Fruit fly (Drosophila melanogaster) whole organism, embryonic: ENCODE measurements around the gene CheB38b.

ENCODE experiments used
- Adf1 ChIP-seq: fragments of 200-800 bp; sonication (Bioruptor generic); IDR thresholded peaks from 2 replicates; pipeline ENCODE4 v1.3.6; 2022; ENCODE audit warnings: missing biosample characterization, missing genetic modification characterization
- CG1024 ChIP-seq: fragments of 200-800 bp; sonication (Bioruptor generic); IDR thresholded peaks from 2 replicates; pipeline ENCODE4 v1.3.6; 2022; ENCODE audit warnings: missing biosample characterization, missing genetic modification characterization
- CG11560 ChIP-seq: fragments of 200-800 bp; sonication (Bioruptor generic); IDR thresholded peaks from 3 replicates; pipeline ENCODE4 v1.3.6; 2022; ENCODE audit warnings: missing biosample characterization, missing genetic modification characterization
- CG12391 ChIP-seq: fragments of 200-800 bp; sonication (Bioruptor generic); optimal IDR thresholded peaks from 3 replicates; lab custom pipeline; 2018; ENCODE audit warnings: missing biosample characterization, mild to moderate bottlenecking, missing genetic modification characterization, moderate library complexity
- CG13424 ChIP-seq: fragments of 200-800 bp; sonication (Bioruptor generic); optimal IDR thresholded peaks from 2 replicates; lab custom pipeline; 2019; ENCODE audit warnings: missing biosample characterization, mild to moderate bottlenecking, missing genetic modification characterization, moderate library complexity
- CG13775 ChIP-seq: fragments of 200-800 bp; sonication (Bioruptor generic); optimal IDR thresholded peaks from 3 replicates; lab custom pipeline; 2017; ENCODE audit warnings: missing biosample characterization, mild to moderate bottlenecking, missing genetic modification characterization
- CG1529 ChIP-seq: fragments of 200-800 bp; sonication (Bioruptor generic); optimal IDR thresholded peaks from 3 replicates; lab custom pipeline; 2018; ENCODE audit warnings: missing biosample characterization, missing genetic modification characterization
- CG16779 ChIP-seq: fragments of 200-800 bp; sonication (Bioruptor generic); IDR thresholded peaks from 2 replicates; pipeline ENCODE4 v1.3.6; 2022; ENCODE audit warnings: missing biosample characterization, missing genetic modification characterization
- CG17328 ChIP-seq: fragments of 200-800 bp; sonication (Bioruptor generic); IDR thresholded peaks from 2 replicates; pipeline ENCODE4 v1.3.6; 2022; ENCODE audit warnings: missing biosample characterization, missing genetic modification characterization
- CG2875 ChIP-seq: fragments of 200-800 bp; sonication (Bioruptor generic); optimal IDR thresholded peaks from 2 replicates; lab custom pipeline; 2017; ENCODE audit warnings: missing biosample characterization, mild to moderate bottlenecking, missing genetic modification characterization, missing genetic modification reagents
- CG30020 ChIP-seq: fragments of 200-800 bp; optimal IDR thresholded peaks from 2 replicates; lab custom pipeline; 2019; ENCODE audit warnings: missing biosample characterization, mild to moderate bottlenecking, missing genetic modification characterization, moderate library complexity
- CG31388 ChIP-seq: fragments of 200-800 bp; sonication (Bioruptor generic); optimal IDR thresholded peaks from 2 replicates; lab custom pipeline; 2016; ENCODE audit warnings: missing biosample characterization, missing genetic modification characterization
- CG4617 ChIP-seq: fragments of 200-800 bp; sonication (Bioruptor generic); optimal IDR thresholded peaks from 3 replicates; lab custom pipeline; 2016; ENCODE audit warnings: missing biosample characterization, missing genetic modification characterization, borderline replicate concordance
- CG7839 ChIP-seq: fragments of 200-800 bp; sonication (Bioruptor generic); optimal IDR thresholded peaks from 3 replicates; lab custom pipeline; 2018; ENCODE audit warnings: missing biosample characterization, mild to moderate bottlenecking, missing genetic modification characterization, moderate library complexity
- CG8359 ChIP-seq: fragments of 200-800 bp; sonication (Bioruptor generic); optimal IDR thresholded peaks from 2 replicates; lab custom pipeline; 2017; ENCODE audit warnings: missing biosample characterization, mild to moderate bottlenecking, missing genetic modification characterization, borderline replicate concordance
- CG8765 ChIP-seq: fragments of 200-800 bp; sonication (Bioruptor generic); IDR thresholded peaks from 2 replicates; pipeline ENCODE4 v1.3.6; 2022; ENCODE audit warnings: missing biosample characterization, missing genetic modification characterization
- CHES-1-like ChIP-seq: fragments of 200-800 bp; sonication (Bioruptor generic); optimal IDR thresholded peaks from 2 replicates; lab custom pipeline; 2016; ENCODE audit warnings: missing biosample characterization, missing genetic modification characterization
- Dip2 ChIP-seq: fragments of 200-800 bp; sonication (Bioruptor generic); IDR thresholded peaks from 2 replicates; pipeline ENCODE4 v1.3.6; 2022; ENCODE audit warnings: missing biosample characterization, missing genetic modification characterization
- Doc3 ChIP-seq: fragments of 200-800 bp; sonication (Bioruptor generic); IDR thresholded peaks from 3 replicates; pipeline ENCODE4 v1.3.6; 2022; ENCODE audit warnings: missing biosample characterization, missing genetic modification characterization; ENCODE audit not compliant: partially characterized antibody
- Dref ChIP-seq: fragments of 200-800 bp; sonication (Bioruptor generic); IDR thresholded peaks from 2 replicates; pipeline ENCODE4 v1.3.6; 2022; ENCODE audit warnings: missing biosample characterization, missing genetic modification characterization
- HLH3B ChIP-seq: fragments of 200-800 bp; sonication (Bioruptor generic); IDR thresholded peaks from 2 replicates; pipeline ENCODE4 v1.3.6; 2022; ENCODE audit warnings: missing biosample characterization, missing genetic modification characterization
- Hr3 ChIP-seq: fragments of 200-800 bp; sonication (Bioruptor generic); optimal IDR thresholded peaks from 3 replicates; lab custom pipeline; 2016; ENCODE audit warnings: missing biosample characterization, missing genetic modification characterization
- Hr39 ChIP-seq: fragments of >200 bp; optimal IDR thresholded peaks from 2 replicates; lab custom pipeline; 2017
- Lhr ChIP-seq: fragments of 200-800 bp; sonication (Bioruptor generic); optimal IDR thresholded peaks from 3 replicates; lab custom pipeline; 2017; ENCODE audit warnings: mild to moderate bottlenecking, missing biosample characterization, missing genetic modification reagents, missing genetic modification characterization
- NFAT ChIP-seq: fragments of 200-800 bp; sonication (Bioruptor generic); IDR thresholded peaks from 2 replicates; pipeline ENCODE4 v1.3.6; 2022; ENCODE audit warnings: missing biosample characterization, missing genetic modification characterization
- Nf-YA ChIP-seq: fragments of 200-800 bp; sonication (Bioruptor generic); IDR thresholded peaks from 2 replicates; pipeline ENCODE4 v1.3.6; 2022; ENCODE audit warnings: missing biosample characterization, missing genetic modification characterization
- Scr ChIP-seq: fragments of 200-800 bp; sonication (Bioruptor generic); IDR thresholded peaks from 2 replicates; pipeline ENCODE4 v1.3.6; 2022; ENCODE audit warnings: missing biosample characterization, missing genetic modification characterization; ENCODE audit not compliant: partially characterized antibody
- Sry-δ ChIP-seq: fragments of 200-800 bp; sonication (Bioruptor generic); optimal IDR thresholded peaks from 2 replicates; lab custom pipeline; 2016; ENCODE audit warnings: missing biosample characterization, missing genetic modification characterization
- Tbp ChIP-seq: fragments of >200 bp; optimal IDR thresholded peaks from 2 replicates; lab custom pipeline; 2018; ENCODE audit warnings: missing biosample characterization, missing genetic modification characterization
- ato ChIP-seq: fragments of 200-800 bp; sonication (Bioruptor generic); IDR thresholded peaks from 2 replicates; pipeline ENCODE4 v1.3.6; 2022; ENCODE audit warnings: missing biosample characterization, missing genetic modification characterization; ENCODE audit not compliant: partially characterized antibody
- bowl ChIP-seq: fragments of 200-800 bp; sonication (Bioruptor generic); IDR thresholded peaks from 2 replicates; pipeline ENCODE4 v1.3.6; 2022; ENCODE audit warnings: missing biosample characterization, missing genetic modification characterization
- cad ChIP-seq: fragments of >200 bp; optimal IDR thresholded peaks from 2 replicates; lab custom pipeline; 2017; ENCODE audit warnings: missing biosample characterization, missing genetic modification characterization
- chm ChIP-seq: fragments of 200-800 bp; sonication (Bioruptor generic); IDR thresholded peaks from 2 replicates; pipeline ENCODE4 v1.3.6; 2022; ENCODE audit warnings: missing biosample characterization, missing genetic modification characterization
- crp ChIP-seq, 2 experiments: fragments of 200-800 bp; sonication (Bioruptor generic); optimal IDR thresholded peaks; 2 replicates in 1 of 2; 3 replicates in 1 of 2; lab custom pipeline; 2017; ENCODE audit warnings: missing biosample characterization in 2 of 2, missing genetic modification characterization in 2 of 2, mild to moderate bottlenecking in 1 of 2, moderate library complexity in 1 of 2
- dimm ChIP-seq: fragments of 200-800 bp; sonication (Bioruptor generic); IDR thresholded peaks from 2 replicates; pipeline ENCODE4 v1.3.6; 2022; ENCODE audit warnings: missing biosample characterization, missing genetic modification characterization
- dysf ChIP-seq: fragments of 200-800 bp; sonication (Bioruptor generic); IDR thresholded peaks from 3 replicates; pipeline ENCODE4 v1.3.6; 2022; ENCODE audit warnings: missing biosample characterization, missing genetic modification characterization
- exex ChIP-seq: fragments of 200-800 bp; sonication (Bioruptor generic); optimal IDR thresholded peaks from 4 replicates; lab custom pipeline; 2018; ENCODE audit warnings: missing biosample characterization, mild to moderate bottlenecking, missing genetic modification characterization, moderate library complexity
- gro ChIP-seq: fragments of 200-800 bp; sonication (Bioruptor generic); optimal IDR thresholded peaks from 2 replicates; lab custom pipeline; 2016; ENCODE audit warnings: missing biosample characterization, missing genetic modification characterization
- gsb ChIP-seq: fragments of 200-800 bp; sonication (Bioruptor generic); IDR thresholded peaks from 2 replicates; pipeline ENCODE4 v1.3.6; 2022; ENCODE audit warnings: missing biosample characterization, missing genetic modification characterization
- hb ChIP-seq: fragments of 200-800 bp; sonication (Bioruptor generic); IDR thresholded peaks from 3 replicates; pipeline ENCODE4 v1.3.6; 2022; ENCODE audit warnings: missing biosample characterization, missing genetic modification characterization; ENCODE audit not compliant: partially characterized antibody
- her ChIP-seq: fragments of 200-800 bp; sonication (Bioruptor generic); optimal IDR thresholded peaks from 2 replicates; lab custom pipeline; 2016; ENCODE audit warnings: missing biosample characterization, missing genetic modification characterization
- inv ChIP-seq: fragments of 200-800 bp; sonication (Bioruptor generic); IDR thresholded peaks from 2 replicates; pipeline ENCODE4 v1.3.6; 2022; ENCODE audit warnings: missing biosample characterization, missing genetic modification characterization; ENCODE audit not compliant: partially characterized antibody
- ken ChIP-seq: fragments of 200-800 bp; sonication (Bioruptor generic); IDR thresholded peaks from 3 replicates; pipeline ENCODE4 v1.3.6; 2022; ENCODE audit warnings: missing biosample characterization, missing genetic modification characterization
- knrl ChIP-seq: fragments of 200-800 bp; sonication (Bioruptor generic); IDR thresholded peaks from 3 replicates; pipeline ENCODE4 v1.3.6; 2022; ENCODE audit warnings: missing biosample characterization, missing genetic modification characterization; ENCODE audit not compliant: partially characterized antibody
- nau ChIP-seq: fragments of 200-800 bp; sonication (Bioruptor generic); optimal IDR thresholded peaks from 3 replicates; lab custom pipeline; 2017; ENCODE audit warnings: missing biosample characterization, mild to moderate bottlenecking, missing genetic modification characterization, missing genetic modification reagents
- nerfin-1 ChIP-seq: fragments of 200-800 bp; sonication (Bioruptor generic); optimal IDR thresholded peaks from 3 replicates; lab custom pipeline; 2019; ENCODE audit warnings: missing biosample characterization, mild to moderate bottlenecking, missing genetic modification characterization, moderate library complexity
- nmo ChIP-seq: fragments of 200-800 bp; sonication (Bioruptor generic); optimal IDR thresholded peaks from 2 replicates; lab custom pipeline; 2018; ENCODE audit warnings: missing biosample characterization, mild to moderate bottlenecking, missing genetic modification characterization, moderate library complexity
- pita ChIP-seq: fragments of 200-800 bp; sonication (Bioruptor generic); optimal IDR thresholded peaks from 2 replicates; lab custom pipeline; 2017; ENCODE audit warnings: missing biosample characterization, mild to moderate bottlenecking, missing genetic modification characterization
- sens ChIP-seq: fragments of 200-800 bp; sonication (Bioruptor generic); peaks from one replicate; lab custom pipeline; 2016; ENCODE audit warnings: missing biosample characterization, missing genetic modification characterization
- slp2 ChIP-seq: fragments of 200-800 bp; sonication (Bioruptor generic); optimal IDR thresholded peaks from 2 replicates; lab custom pipeline; 2016; ENCODE audit warnings: missing biosample characterization, missing genetic modification characterization
- sna ChIP-seq: fragments of 200-800 bp; sonication (Bioruptor generic); IDR thresholded peaks from 2 replicates; pipeline ENCODE4 v1.3.6; 2022; ENCODE audit warnings: missing biosample characterization, missing genetic modification characterization; ENCODE audit not compliant: partially characterized antibody

Gene CheB38b

DNA sequence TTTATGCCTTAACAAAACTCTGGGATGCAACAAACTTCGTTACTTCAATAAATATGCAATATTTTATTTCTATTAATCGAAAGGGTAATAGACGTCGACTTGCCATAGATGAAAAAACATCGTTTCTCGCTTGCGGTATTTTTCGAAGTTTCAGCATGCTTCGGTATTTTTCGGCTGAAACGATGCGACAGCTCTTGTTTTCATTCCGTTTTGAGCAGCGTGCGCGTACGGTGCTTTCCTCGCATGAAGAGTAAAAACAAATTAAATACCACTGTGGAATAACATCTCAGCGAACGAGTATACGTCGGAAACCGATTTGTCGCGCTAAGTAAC, 19.6 kb downstream of the CheB38b start, which contains the start of gene CG9328 (continued):
- TF ChIP-seq CG17328 (peak; percentile 46; the same call in 1 of the 2 replicates), her (GFP tag; lab: Kevin White, UChicago) (peak; percentile 51), ato (peak; percentile 64), gsb (GFP tag; lab: Robert Waterston, UW) (no peak), Hr39 (lab: Kevin White, UChicago) (no peak), ken (GFP tag; lab: Robert Waterston, UW) (peak; percentile 27; the same call in 1 of the 3 replicates), nau (GFP tag; lab: Kevin White, UChicago) (no peak), CG13424 (tag; lab: Kevin White, UChicago) (peak; percentile 12), HLH3B (GFP tag; lab: Robert Waterston, UW) (no peak), dimm (no peak), CG8359 (no peak), Sry-δ (peak; percentile 30), Tbp (no peak), CG31388 (GFP tag; lab: Kevin White, UChicago) (no peak), crp (GFP tag; optimal IDR thresholded peaks at IDR 0.05; lab: Kevin White, UChicago) (no peak), Scr (GFP tag; lab: Robert Waterston, UW) (peak; percentile 33; the same call in 1 of the 2 replicates), bowl (0 out of 2 replicates have a peak, but pooled peaks have one; percentile 15), pita (GFP tag; lab: Kevin White, UChicago) (peak; percentile 44), Adf1 (GFP tag; lab: Robert Waterston, UW) (peak; percentile 47; the same call in 1 of the 2 replicates), sna (peak; percentile 16; the same call in 1 of the 2 replicates), sens (GFP tag; lab: Kevin White, UChicago) (peak; percentile 93), slp2 (GFP tag; lab: Kevin White, UChicago) (peak; percentile 62), CG12391 (tag; lab: Kevin White, UChicago) (peak; percentile 39), dysf (GFP tag; lab: Robert Waterston, UW) (no peak; the same call in 1 of the 3 replicates), nerfin-1 (tag; lab: Kevin White, UChicago) (peak; percentile 69), Dip2 (GFP tag; lab: Robert Waterston, UW) (no peak), CG13775 (no peak), Doc3 (GFP tag; lab: Robert Waterston, UW) (no peak), CG8765 (GFP tag; lab: Robert Waterston, UW) (no peak), CG4617 (no peak), CG30020 (peak; percentile 0), NFAT (GFP tag; lab: Robert Waterston, UW) (peak; percentile 56), chm (GFP tag; lab: Robert Waterston, UW) (peak; percentile 89), Nf-YA (GFP tag; lab: Robert Waterston, UW) (no peak), inv (GFP tag; lab: Robert Waterston, UW) (no peak), CG1024 (GFP tag; lab: Robert Waterston, UW) (no peak), cad (no peak), CG1529 (no peak), Hr3 (GFP tag; lab: Kevin White, UChicago) (peak; percentile 17), Lhr (GFP tag; lab: Kevin White, UChicago) (peak; percentile 33), CG7839 (tag; lab: Kevin White, UChicago) (peak; percentile 25), knrl (GFP tag; lab: Robert Waterston, UW) (peak; percentile 40; the same call in 1 of the 3 replicates), gro (GFP tag; lab: Kevin White, UChicago) (peak; percentile 77), hb (GFP tag; lab: Robert Waterston, UW) (no peak), CG16779 (GFP tag; lab: Robert Waterston, UW) (no peak; the same call in 1 of the 2 replicates), CG11560 (no peak), nmo (GFP tag; lab: Kevin White, UChicago) (peak; percentile 5), exex (tag; lab: Kevin White, UChicago) (peak; percentile 37), CHES-1-like (GFP tag; lab: Kevin White, UChicago) (peak; percentile 38), CG2875 (GFP tag; lab: Kevin White, UChicago) (peak; percentile 47), Dref (GFP tag; lab: Robert Waterston, UW) (no peak)
